Worm (Caenorhabditis elegans) whole organism, L3 larva: ENCODE results near the gene rsd-3.

Experiments used
- ceh-16 ChIP-seq: sonication (generic microtip); optimal IDR thresholded peaks from 2 replicates; lab custom pipeline; 2017; ENCODE audit warnings: missing biosample characterization, missing genetic modification characterization
- elt-2 ChIP-seq: sonication (generic microtip); optimal IDR thresholded peaks from 2 replicates; lab custom pipeline; 2016; ENCODE audit warnings: missing genetic modification reagents, mild to moderate bottlenecking, missing genetic modification characterization, missing compliant biosample characterization
- lin-39 ChIP-seq: fragments of 150-350 bp; optimal IDR thresholded peaks from 2 replicates; lab custom pipeline; 2018; ENCODE audit warnings: missing biosample characterization, missing genetic modification reagents, missing genetic modification characterization
- nfya-1 ChIP-seq: sonication (generic microtip); optimal IDR thresholded peaks from 2 replicates; lab custom pipeline; 2017; ENCODE audit warnings: missing genetic modification characterization, mild to moderate bottlenecking, missing compliant biosample characterization, antibody characterized with exemption, moderate library complexity; ENCODE audit not compliant: insufficient read depth
- nhr-77 ChIP-seq: fragments of 150-350 bp; optimal IDR thresholded peaks from 2 replicates; lab custom pipeline; 2014; ENCODE audit warnings: missing biosample characterization, missing genetic modification characterization
- zag-1 ChIP-seq: fragments of 150-350 bp; optimal IDR thresholded peaks from 2 replicates; lab custom pipeline; 2014; ENCODE audit warnings: missing biosample characterization, missing genetic modification characterization
- ztf-4 ChIP-seq: fragments of 150-350 bp; optimal IDR thresholded peaks from 2 replicates; lab custom pipeline; 2014; ENCODE audit warnings: missing biosample characterization, missing genetic modification characterization

- no peak for TF ChIP-seq ceh-16 (tag; lab: Kevin White, UChicago)
- TF ChIP-seq lin-39 (tag; lab: Kevin White, UChicago): no peak
- no peak for TF ChIP-seq nhr-77 (tag; lab: Kevin White, UChicago)
- TF ChIP-seq ztf-4 (tag; lab: Kevin White, UChicago): no peak
- TF ChIP-seq nfya-1 (tag; lab: Kevin White, UChicago): no peak
- TF ChIP-seq zag-1 (tag; lab: Kevin White, UChicago): no peak
- no peak for TF ChIP-seq elt-2 (tag; lab: Kevin White, UChicago)
Measured at ce11 chrX:11806175-11806853, 8.0 kb downstream of the rsd-3 start.
